Fruit fly (Drosophila melanogaster) whole organism, embryonic: ENCODE data around the gene CG42819.

ENCODE experiments used
- Ada2b ChIP-seq: fragments of 200-800 bp; sonication (Bioruptor generic); IDR thresholded peaks from 2 replicates; pipeline ENCODE4 v1.3.6; 2022; ENCODE audit warnings: missing biosample characterization, missing genetic modification characterization
- B-H2 ChIP-seq: fragments of 200-800 bp; sonication (Bioruptor generic); optimal IDR thresholded peaks from 2 replicates; lab custom pipeline; 2018; ENCODE audit warnings: missing biosample characterization, mild to moderate bottlenecking, missing genetic modification characterization
- CG11560 ChIP-seq: fragments of 200-800 bp; sonication (Bioruptor generic); IDR thresholded peaks from 3 replicates; pipeline ENCODE4 v1.3.6; 2022; ENCODE audit warnings: missing biosample characterization, missing genetic modification characterization
- CG12391 ChIP-seq: fragments of 200-800 bp; sonication (Bioruptor generic); optimal IDR thresholded peaks from 3 replicates; lab custom pipeline; 2018; ENCODE audit warnings: missing biosample characterization, mild to moderate bottlenecking, missing genetic modification characterization, moderate library complexity
- CG13123 ChIP-seq: fragments of 200-800 bp; sonication (Bioruptor generic); optimal IDR thresholded peaks from 2 replicates; lab custom pipeline; 2016; ENCODE audit warnings: missing biosample characterization, missing genetic modification characterization
- CG14710 ChIP-seq: fragments of 200-800 bp; sonication (Bioruptor generic); optimal IDR thresholded peaks from 3 replicates; lab custom pipeline; 2019; ENCODE audit warnings: missing biosample characterization, mild to moderate bottlenecking, missing genetic modification characterization, moderate library complexity
- CG15479 ChIP-seq: fragments of 200-800 bp; sonication (Bioruptor generic); optimal IDR thresholded peaks from 3 replicates; lab custom pipeline; 2019; ENCODE audit warnings: missing biosample characterization, mild to moderate bottlenecking, missing genetic modification characterization, moderate library complexity
- CG15696 ChIP-seq: fragments of 200-800 bp; sonication (Bioruptor generic); optimal IDR thresholded peaks from 2 replicates; lab custom pipeline; 2019; ENCODE audit warnings: missing biosample characterization, mild to moderate bottlenecking, missing genetic modification characterization, moderate library complexity
- CG1602 ChIP-seq: fragments of 200-800 bp; sonication (Bioruptor generic); optimal IDR thresholded peaks from 3 replicates; lab custom pipeline; 2016; ENCODE audit warnings: missing biosample characterization, missing genetic modification characterization
- CG18011 ChIP-seq: fragments of 200-800 bp; sonication (Bioruptor generic); optimal IDR thresholded peaks from 2 replicates; lab custom pipeline; 2017; ENCODE audit warnings: missing biosample characterization, missing genetic modification characterization, mild to moderate bottlenecking, moderate library complexity, missing genotype
- CG18262 ChIP-seq: fragments of 200-800 bp; optimal IDR thresholded peaks from 3 replicates; lab custom pipeline; 2019; ENCODE audit warnings: missing biosample characterization, mild to moderate bottlenecking, missing genetic modification characterization, moderate library complexity
- CG18476 ChIP-seq: fragments of 200-800 bp; sonication (Bioruptor generic); optimal IDR thresholded peaks from 2 replicates; lab custom pipeline; 2016; ENCODE audit warnings: missing biosample characterization, mild to moderate bottlenecking, missing genetic modification characterization
- CG18764 ChIP-seq: fragments of 200-800 bp; sonication (Bioruptor generic); optimal IDR thresholded peaks from 3 replicates; lab custom pipeline; 2016; ENCODE audit warnings: missing biosample characterization, missing genetic modification characterization
- CG2678 ChIP-seq: fragments of 200-800 bp; sonication (Bioruptor generic); optimal IDR thresholded peaks from 3 replicates; lab custom pipeline; 2019; ENCODE audit warnings: missing biosample characterization, mild to moderate bottlenecking, missing genetic modification characterization, moderate library complexity
- CG30020 ChIP-seq: fragments of 200-800 bp; optimal IDR thresholded peaks from 2 replicates; lab custom pipeline; 2019; ENCODE audit warnings: missing biosample characterization, mild to moderate bottlenecking, missing genetic modification characterization, moderate library complexity
- CG32772 ChIP-seq: fragments of 200-800 bp; sonication (Bioruptor generic); IDR thresholded peaks from 2 replicates; pipeline ENCODE4 v1.3.6; 2022; ENCODE audit warnings: missing biosample characterization, missing genetic modification characterization
- CG3281 ChIP-seq: fragments of 200-800 bp; sonication (Bioruptor generic); optimal IDR thresholded peaks from 3 replicates; lab custom pipeline; 2017; ENCODE audit warnings: missing biosample characterization, mild to moderate bottlenecking, missing genetic modification characterization
- CG4282 ChIP-seq: fragments of 200-800 bp; sonication (Bioruptor generic); optimal IDR thresholded peaks from 2 replicates; lab custom pipeline; 2016; ENCODE audit warnings: missing biosample characterization, missing genetic modification characterization
- CG8089 ChIP-seq: fragments of 200-800 bp; sonication (Bioruptor generic); optimal IDR thresholded peaks from 3 replicates; lab custom pipeline; 2016; ENCODE audit warnings: missing biosample characterization, missing genetic modification characterization
- CG9876 ChIP-seq: fragments of 200-800 bp; sonication (Bioruptor generic); optimal IDR thresholded peaks from 2 replicates; lab custom pipeline; 2016; ENCODE audit warnings: missing biosample characterization, missing genetic modification characterization
- CkIIα-i1 ChIP-seq: fragments of 200-800 bp; sonication (Bioruptor generic); IDR thresholded peaks from 2 replicates; pipeline ENCODE4 v1.3.6; 2022; ENCODE audit warnings: missing biosample characterization, missing genetic modification characterization
- Deaf1 ChIP-seq: fragments of 200-800 bp; optimal IDR thresholded peaks from 3 replicates; lab custom pipeline; 2019; ENCODE audit warnings: missing biosample characterization, mild to moderate bottlenecking, missing genetic modification characterization, moderate library complexity
- Dip2 ChIP-seq: fragments of 200-800 bp; sonication (Bioruptor generic); IDR thresholded peaks from 2 replicates; pipeline ENCODE4 v1.3.6; 2022; ENCODE audit warnings: missing biosample characterization, missing genetic modification characterization
- Dll ChIP-seq: fragments of 200-800 bp; sonication (Bioruptor generic); IDR thresholded peaks from 4 replicates; pipeline ENCODE4 v1.3.6; 2022; ENCODE audit warnings: missing biosample characterization, missing genetic modification characterization; ENCODE audit not compliant: partially characterized antibody
- Elba2 ChIP-seq: fragments of 200-800 bp; sonication (Bioruptor generic); optimal IDR thresholded peaks from 3 replicates; lab custom pipeline; 2016; ENCODE audit warnings: missing biosample characterization, missing genetic modification characterization
- HLH4C ChIP-seq: fragments of 200-800 bp; sonication (Bioruptor generic); IDR thresholded peaks from 3 replicates; pipeline ENCODE4 v1.3.6; 2022; ENCODE audit warnings: missing biosample characterization, missing genetic modification characterization; ENCODE audit not compliant: partially characterized antibody
- Lhr ChIP-seq: fragments of 200-800 bp; sonication (Bioruptor generic); optimal IDR thresholded peaks from 3 replicates; lab custom pipeline; 2017; ENCODE audit warnings: mild to moderate bottlenecking, missing biosample characterization, missing genetic modification reagents, missing genetic modification characterization
- MTF-1 ChIP-seq: fragments of 200-800 bp; sonication (Bioruptor generic); optimal IDR thresholded peaks from 2 replicates; lab custom pipeline; 2018; ENCODE audit warnings: missing biosample characterization, mild to moderate bottlenecking, missing genetic modification characterization, borderline replicate concordance
- Rfx ChIP-seq: fragments of 200-800 bp; sonication (Bioruptor generic); IDR thresholded peaks from 2 replicates; pipeline ENCODE4 v1.3.6; 2022; ENCODE audit warnings: missing biosample characterization, missing genetic modification characterization
- Sox102F ChIP-seq: fragments of 200-800 bp; sonication (Bioruptor generic); optimal IDR thresholded peaks from 2 replicates; lab custom pipeline; 2018; ENCODE audit warnings: missing biosample characterization, mild to moderate bottlenecking, missing genetic modification characterization, moderate library complexity
- Trl ChIP-seq, 3 experiments: fragments of >200 bp in 2 of 3; fragments of 200-800 bp in 1 of 3; sonication (Bioruptor generic) in 1 of 3; optimal IDR thresholded peaks; 2 replicates in 1 of 3; 3 replicates in 2 of 3; lab custom pipeline; 2016 to 2017; ENCODE audit warnings: missing biosample characterization in 1 of 3, missing genetic modification characterization in 1 of 3
- bab2 ChIP-seq: fragments of 200-800 bp; sonication (Bioruptor generic); optimal IDR thresholded peaks from 2 replicates; lab custom pipeline; 2016; ENCODE audit warnings: missing biosample characterization, missing genetic modification characterization
- crp ChIP-seq, 2 experiments: fragments of 200-800 bp; sonication (Bioruptor generic); optimal IDR thresholded peaks; 2 replicates in 1 of 2; 3 replicates in 1 of 2; lab custom pipeline; 2017; ENCODE audit warnings: missing biosample characterization in 2 of 2, missing genetic modification characterization in 2 of 2, mild to moderate bottlenecking in 1 of 2, moderate library complexity in 1 of 2
- da ChIP-seq: fragments of 200-800 bp; sonication (Bioruptor generic); optimal IDR thresholded peaks from 2 replicates; lab custom pipeline; 2016; ENCODE audit warnings: missing biosample characterization, missing genetic modification characterization
- esg ChIP-seq: fragments of 200-800 bp; sonication (Bioruptor generic); conservative IDR thresholded peaks from 2 replicates; pipeline ENCODE4 v1.3.6; 2022; ENCODE audit warnings: missing biosample characterization, missing genetic modification characterization
- eve ChIP-seq, 2 experiments: fragments of >200 bp; optimal IDR thresholded peaks; 2 replicates each; lab custom pipeline; 2017; ENCODE audit warnings: missing biosample characterization in 2 of 2, missing genetic modification characterization in 2 of 2
- fd96Cb ChIP-seq: fragments of 200-800 bp; sonication (Bioruptor generic); optimal IDR thresholded peaks from 2 replicates; lab custom pipeline; 2018; ENCODE audit warnings: missing biosample characterization, mild to moderate bottlenecking, missing genetic modification characterization, moderate library complexity
- fru ChIP-seq: fragments of >200 bp; optimal IDR thresholded peaks from 2 replicates; lab custom pipeline; 2017
- gfzf ChIP-seq: fragments of 200-800 bp; sonication (Bioruptor generic); optimal IDR thresholded peaks from 2 replicates; lab custom pipeline; 2016; ENCODE audit warnings: missing biosample characterization, mild to moderate bottlenecking, missing genetic modification characterization, moderate library complexity
- gt ChIP-seq: fragments of 200-800 bp; sonication (Bioruptor generic); IDR thresholded peaks from 2 replicates; pipeline ENCODE4 v1.3.6; 2022; ENCODE audit warnings: missing biosample characterization, missing genetic modification characterization
- nau ChIP-seq: fragments of 200-800 bp; sonication (Bioruptor generic); optimal IDR thresholded peaks from 3 replicates; lab custom pipeline; 2017; ENCODE audit warnings: missing biosample characterization, mild to moderate bottlenecking, missing genetic modification characterization, missing genetic modification reagents
- onecut ChIP-seq: fragments of 200-800 bp; sonication (Bioruptor generic); IDR thresholded peaks from 2 replicates; pipeline ENCODE4 v1.3.6; 2022; ENCODE audit warnings: missing biosample characterization, missing genetic modification characterization
- pan ChIP-seq, 4 experiments: fragments of >200 bp in 3 of 4; fragments of 200-800 bp in 1 of 4; sonication (Bioruptor generic) in 1 of 4; optimal IDR thresholded peaks in 3 of 4; IDR thresholded peaks in 1 of 4; 2 replicates each; pipeline versions ENCODE4 v1.3.6 to Lab custom; 2017 to 2022; ENCODE audit warnings: missing biosample characterization in 2 of 4, missing genetic modification characterization in 2 of 4, mixed read lengths in 1 of 4
- pum ChIP-seq: fragments of 200-800 bp; sonication (Bioruptor generic); optimal IDR thresholded peaks from 2 replicates; lab custom pipeline; 2016; ENCODE audit warnings: missing biosample characterization, missing genetic modification characterization
- scrt ChIP-seq: fragments of 200-800 bp; sonication (Bioruptor generic); optimal IDR thresholded peaks from 2 replicates; lab custom pipeline; 2018; ENCODE audit warnings: missing biosample characterization, mild to moderate bottlenecking, missing genetic modification characterization, moderate library complexity
- stc ChIP-seq: fragments of 200-800 bp; sonication (Bioruptor generic); IDR thresholded peaks from 2 replicates; pipeline ENCODE4 v1.3.6; 2022; ENCODE audit warnings: missing biosample characterization, missing genetic modification characterization
- stwl ChIP-seq: fragments of 200-800 bp; sonication (Bioruptor generic); optimal IDR thresholded peaks from 3 replicates; lab custom pipeline; 2018; ENCODE audit warnings: missing biosample characterization, mild to moderate bottlenecking, missing genetic modification characterization, moderate library complexity
- tin ChIP-seq: fragments of 200-800 bp; sonication (Bioruptor generic); optimal IDR thresholded peaks from 3 replicates; lab custom pipeline; 2016; ENCODE audit warnings: missing biosample characterization, missing genetic modification characterization

The CG42819 gene

DNA sequence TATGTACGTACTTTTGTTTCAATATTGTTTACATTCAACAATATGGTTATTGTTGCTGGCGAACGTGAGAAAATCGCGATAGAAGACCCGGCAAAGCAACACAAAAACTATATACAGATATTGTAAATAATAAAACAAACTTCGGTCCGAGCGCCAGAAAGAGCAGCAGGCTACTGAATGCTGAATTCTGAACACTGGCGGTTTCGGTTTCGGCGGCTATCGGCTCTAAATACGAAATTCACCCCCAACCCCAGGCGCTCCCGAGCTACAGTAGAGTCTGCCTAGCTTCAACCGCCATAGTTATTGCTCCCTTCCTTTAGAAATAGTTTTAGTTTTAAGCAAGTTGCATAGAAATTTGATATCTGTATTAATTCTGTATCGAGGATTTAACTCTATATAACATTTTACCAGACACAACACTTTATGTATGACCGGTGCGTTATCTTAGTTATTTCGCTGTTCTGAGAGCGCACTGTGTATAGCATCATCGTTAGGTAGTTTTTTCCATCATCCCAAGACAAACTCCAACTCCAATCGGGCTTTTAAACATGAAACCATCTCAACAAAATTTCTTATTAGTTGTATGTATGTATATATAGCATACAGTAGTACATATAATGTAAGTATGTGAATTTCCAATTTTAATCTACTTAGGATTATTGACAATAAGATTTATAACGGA is 26.7 kb downstream of the CG42819 start, which contains the start of gene CG7627 (continued):
- TF ChIP-seq CG2678 (tag; lab: Kevin White, UChicago) (peak; percentile 88), Deaf1 (peak; percentile 97), CG18262 (tag; lab: Kevin White, UChicago) (peak; percentile 74), tin (GFP tag; lab: Kevin White, UChicago) (peak; percentile 68), CG8089 (GFP tag; lab: Kevin White, UChicago) (peak; percentile 62), Sox102F (GFP tag; lab: Kevin White, UChicago) (peak; percentile 56), CG18011 (peak; percentile 26), CG14710 (peak; percentile 51), CG9876 (GFP tag; lab: Kevin White, UChicago) (peak; percentile 35), CG12391 (tag; lab: Kevin White, UChicago) (peak; percentile 77), MTF-1 (GFP tag; lab: Kevin White, UChicago) (peak; percentile 29), stc (peak; percentile 60; the same call in 1 of the 2 replicates), nau (GFP tag; lab: Kevin White, UChicago) (peak; percentile 34), CG32772 (GFP tag; lab: Robert Waterston, UW) (peak; percentile 56), gfzf (GFP tag; lab: Kevin White, UChicago) (no peak), Rfx (GFP tag; lab: Robert Waterston, UW) (peak; percentile 87), CG3281 (GFP tag; lab: Kevin White, UChicago) (peak; percentile 81), eve (GFP tag; optimal IDR thresholded peaks at IDR 0.05; lab: Kevin White, UChicago) (peak in 1 of 2 experiments; percentile 82), CG18476 (GFP tag; lab: Kevin White, UChicago) (peak; percentile 64), Ada2b (GFP tag; lab: Robert Waterston, UW) (peak; percentile 83), CG11560 (peak; percentile 63; the same call in 2 of the 3 replicates), CG4282 (GFP tag; lab: Kevin White, UChicago) (no peak), B-H2 (GFP tag; lab: Kevin White, UChicago) (peak; percentile 70), gt (GFP tag; lab: Robert Waterston, UW) (no peak), CG15696 (tag; lab: Kevin White, UChicago) (peak; percentile 65), da (peak; percentile 19), CG18764 (GFP tag; lab: Kevin White, UChicago) (no peak), onecut (GFP tag; lab: Robert Waterston, UW) (peak; percentile 54), CkIIα-i1 (GFP tag; lab: Robert Waterston, UW) (0 out of 2 replicates have a peak, but pooled peaks have one; percentile 37), Lhr (no peak), scrt (GFP tag; lab: Kevin White, UChicago) (peak; percentile 51), bab2 (GFP tag; lab: Kevin White, UChicago) (peak; percentile 74), pum (GFP tag; lab: Kevin White, UChicago) (peak; percentile 63), crp (GFP tag; optimal IDR thresholded peaks at IDR 0.05; lab: Kevin White, UChicago) (peak in 1 of 2 experiments; percentile 7), CG30020 (tag; lab: Kevin White, UChicago) (peak; percentile 32), CG13123 (no peak), fru (lab: Kevin White, UChicago) (no peak), stwl (tag; lab: Kevin White, UChicago) (no peak), HLH4C (GFP tag; lab: Robert Waterston, UW) (no peak), Trl (optimal IDR thresholded peaks at IDR 0.05; lab: Kevin White, UChicago) (no peak), Trl (GFP tag; optimal IDR thresholded peaks at IDR 0.05; lab: Kevin White, UChicago) (peak; percentile 71), pan (optimal IDR thresholded peaks at IDR 0.05; lab: Kevin White, UChicago) (no peak), pan (GFP tag; optimal IDR thresholded peaks at IDR 0.05 in 1 of 2, IDR thresholded peaks at IDR 0.05 in 1 of 2) (peak in 1 of 2 experiments; percentile 83), Dll (GFP tag; lab: Robert Waterston, UW) (no peak), fd96Cb (tag; lab: Kevin White, UChicago) (peak; percentile 68), CG1602 (GFP tag; lab: Kevin White, UChicago) (peak; percentile 23), Dip2 (GFP tag; lab: Robert Waterston, UW) (no peak; the same call in 1 of the 2 replicates), CG15479 (GFP tag; lab: Kevin White, UChicago) (no peak), esg (GFP tag; lab: Robert Waterston, UW) (peak; percentile 77), Elba2 (GFP tag; lab: Kevin White, UChicago) (peak; percentile 89)
